Fruit fly (Drosophila melanogaster): ENCODE data around the gene tim.

The tim gene

DNA sequence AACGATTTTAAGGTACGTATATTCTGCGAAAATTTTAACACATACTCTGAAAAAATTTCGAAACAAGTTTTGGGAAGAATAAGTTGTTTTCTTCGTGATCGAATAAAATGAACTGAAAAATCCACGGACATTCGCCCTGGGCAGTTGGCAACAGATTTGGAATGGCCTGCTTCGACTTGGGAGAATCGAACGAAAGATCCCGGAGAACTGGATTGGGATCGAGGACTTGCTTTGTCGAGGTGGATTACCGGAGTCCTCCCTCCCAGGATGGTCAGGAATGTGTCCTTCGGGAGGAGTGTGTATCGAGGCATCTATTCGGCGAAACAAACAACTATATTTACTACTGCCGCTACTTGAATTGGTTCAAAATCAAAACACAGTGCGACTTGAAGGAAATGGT, 11.6 kb upstream of the tim start, which contains the start of the genes CG3213 and CG8851 (continued):
- TF ChIP-seq Optix (GFP tag; IDR thresholded peaks at IDR 0.05) (no peak), CG2875 (GFP tag; optimal IDR thresholded peaks at IDR 0.05) (no peak)

- TF ChIP-seq phol (tag; optimal IDR thresholded peaks at IDR 0.05) = peak; percentile 37
- TF ChIP-seq gsb (GFP tag; IDR thresholded peaks at IDR 0.05) = no peak
- TF ChIP-seq TFAM (GFP tag; optimal IDR thresholded peaks at IDR 0.05) = no peak
- peak; percentile 40 for TF ChIP-seq pzg (GFP tag; optimal IDR thresholded peaks at IDR 0.05)
- peak; percentile 50 for TF ChIP-seq CG12391 (tag; optimal IDR thresholded peaks at IDR 0.05)
- no peak for TF ChIP-seq Sry-δ (GFP tag; optimal IDR thresholded peaks at IDR 0.05)
- no peak for TF ChIP-seq Myb (GFP tag; optimal IDR thresholded peaks at IDR 0.05)
- TF ChIP-seq CG1233 (GFP tag; optimal IDR thresholded peaks at IDR 0.05) = no peak
- peak; percentile 24 for TF ChIP-seq BEAF-32 (GFP tag; optimal IDR thresholded peaks at IDR 0.05)
- no peak for TF ChIP-seq CkIIα-i1 (GFP tag; IDR thresholded peaks at IDR 0.05)
- no peak for TF ChIP-seq Bgb (GFP tag; IDR thresholded peaks at IDR 0.05; ENCODE audit: partially characterized antibody)
- peak; percentile 30 for TF ChIP-seq Sin3A (optimal IDR thresholded peaks at IDR 0.05)
- no peak for TF ChIP-seq Ptx1 (GFP tag; IDR thresholded peaks at IDR 0.05)
- TF ChIP-seq CG9797 (GFP tag; optimal IDR thresholded peaks at IDR 0.05) = peak; percentile 90
- TF ChIP-seq crp (GFP tag; optimal IDR thresholded peaks at IDR 0.05) = peak in 1 of 2 experiments; percentile 18
- TF ChIP-seq jumu (GFP tag; optimal IDR thresholded peaks at IDR 0.05) = no peak
- 0 out of 3 replicates have a peak, but pooled peaks have one; percentile 20 for TF ChIP-seq CG7963 (GFP tag; IDR thresholded peaks at IDR 0.05; ENCODE audit: partially characterized antibody)
- TF ChIP-seq CG11456 (GFP tag; IDR thresholded peaks at IDR 0.05) = no peak
- no peak for TF ChIP-seq CG32772 (GFP tag; IDR thresholded peaks at IDR 0.05)
- TF ChIP-seq CG12236 (GFP tag; optimal IDR thresholded peaks at IDR 0.05) = no peak
- no peak for TF ChIP-seq CG14014 (GFP tag; IDR thresholded peaks at IDR 0.05)
- peak; percentile 11 for TF ChIP-seq CG8924 (tag; optimal IDR thresholded peaks at IDR 0.05)
- no peak for TF ChIP-seq Atf6 (GFP tag; IDR thresholded peaks at IDR 0.05)
- peak; percentile 20 for TF ChIP-seq CG6254 (GFP tag; optimal IDR thresholded peaks at IDR 0.05)
- no peak for TF ChIP-seq MTF-1 (GFP tag; optimal IDR thresholded peaks at IDR 0.05; ENCODE audit: borderline replicate concordance)
- TF ChIP-seq stwl (tag; optimal IDR thresholded peaks at IDR 0.05) = peak; percentile 72
- peak; percentile 38 for TF ChIP-seq Spps (tag; optimal IDR thresholded peaks at IDR 0.05)
- TF ChIP-seq Ets65A (GFP tag) = peak; percentile 70
- 0 out of 2 replicates have a peak, but pooled peaks have one; percentile 24 for TF ChIP-seq Scr (GFP tag; IDR thresholded peaks at IDR 0.05; ENCODE audit: partially characterized antibody)
- peak; percentile 70 for TF ChIP-seq gfzf (GFP tag; optimal IDR thresholded peaks at IDR 0.05)
- TF ChIP-seq trem (tag; optimal IDR thresholded peaks at IDR 0.05) = peak; percentile 84
- peak; percentile 60 for TF ChIP-seq CG10267 (tag; optimal IDR thresholded peaks at IDR 0.05)
- TF ChIP-seq pnt (GFP tag; optimal IDR thresholded peaks at IDR 0.05) = no peak
- TF ChIP-seq ATbp (GFP tag; optimal IDR thresholded peaks at IDR 0.05) = no peak
- TF ChIP-seq row (GFP tag; IDR thresholded peaks at IDR 0.05) = peak; percentile 38; the same call in 2 of the 3 replicates
- TF ChIP-seq gce (GFP tag; IDR thresholded peaks at IDR 0.05) = no peak
- no peak for TF ChIP-seq luna (GFP tag; optimal IDR thresholded peaks at IDR 0.05)
- no peak for TF ChIP-seq CG34422 (GFP tag; IDR thresholded peaks at IDR 0.05)
- peak; percentile 58 for TF ChIP-seq Max (GFP tag; optimal IDR thresholded peaks at IDR 0.05)
- TF ChIP-seq CG10209 (GFP tag; optimal IDR thresholded peaks at IDR 0.05) = no peak
- peak; percentile 16 for TF ChIP-seq CG17186 (GFP tag; optimal IDR thresholded peaks at IDR 0.05)
- no peak for TF ChIP-seq scrt (GFP tag; optimal IDR thresholded peaks at IDR 0.05)
- TF ChIP-seq bowl (GFP tag; IDR thresholded peaks at IDR 0.05) = no peak
- TF ChIP-seq CG16779 (GFP tag; IDR thresholded peaks at IDR 0.05) = no peak
- no peak for TF ChIP-seq D (optimal IDR thresholded peaks at IDR 0.05)
- TF ChIP-seq D (GFP tag; optimal IDR thresholded peaks at IDR 0.05) = no peak
- no peak for TF ChIP-seq gt (GFP tag; IDR thresholded peaks at IDR 0.05)
Measured at dm6 chr2L:3514569-3515191, 6.8 kb upstream of the tim start, which contains the start of the genes LeuRS and CG17593. Gene LeuRS (minus strand): TSS chr2L:3514656. Gene CG17593 (plus strand): TSS chr2L:3514872.
